Fruit fly (Drosophila melanogaster) whole organism: ENCODE results near the gene CG6927.

Source experiments
- CG8478 ChIP-seq: fragments of >200 bp; optimal IDR thresholded peaks from 2 replicates; lab custom pipeline; 2018; ENCODE audit warnings: inconsistent platforms
- Dll ChIP-seq: fragments of >200 bp; optimal IDR thresholded peaks from 2 replicates; lab custom pipeline; 2017
- EcR ChIP-seq, 2 experiments: fragments of >200 bp; optimal IDR thresholded peaks; 2 replicates each; lab custom pipeline; 2017; ENCODE audit warnings: missing biosample characterization in 2 of 2, missing genetic modification characterization in 2 of 2, missing genetic modification reagents in 2 of 2
- pan ChIP-seq: fragments of >200 bp; optimal IDR thresholded peaks from 2 replicates; lab custom pipeline; 2017
- psq ChIP-seq: fragments of >200 bp; optimal IDR thresholded peaks from 2 replicates; lab custom pipeline; 2017
- usp ChIP-seq: fragments of >200 bp; optimal IDR thresholded peaks from 2 replicates; lab custom pipeline; 2017; ENCODE audit warnings: missing biosample characterization, missing genetic modification characterization, mixed read lengths

Gene CG6927

DNA sequence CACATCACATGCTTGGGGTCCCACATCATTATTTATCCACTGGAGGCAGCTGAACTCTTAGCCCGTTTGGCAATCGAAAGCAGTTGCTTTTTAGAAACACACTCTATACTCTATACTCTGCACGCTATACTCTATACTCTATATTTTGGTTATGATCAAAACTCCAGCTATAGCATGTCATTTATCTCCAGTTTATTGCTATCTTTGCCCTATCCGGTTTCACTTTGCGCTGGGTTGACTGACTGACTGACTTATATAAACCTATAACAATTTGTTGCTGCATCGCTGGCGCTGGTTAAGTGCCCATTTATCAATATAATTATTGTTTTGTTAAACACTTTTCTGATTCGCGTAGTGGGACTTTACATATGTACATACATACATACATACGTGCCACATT, 36.8 kb downstream of the CG6927 start:
- TF ChIP-seq Dll (lab: Kevin White, UChicago) (no peak), CG8478 (lab: Kevin White, UChicago) (no peak), psq (no peak), usp (GFP tag; lab: Kevin White, UChicago) (no peak), EcR (GFP tag; optimal IDR thresholded peaks at IDR 0.05; lab: Kevin White, UChicago) (no peak), pan (lab: Kevin White, UChicago) (no peak)

DNA sequence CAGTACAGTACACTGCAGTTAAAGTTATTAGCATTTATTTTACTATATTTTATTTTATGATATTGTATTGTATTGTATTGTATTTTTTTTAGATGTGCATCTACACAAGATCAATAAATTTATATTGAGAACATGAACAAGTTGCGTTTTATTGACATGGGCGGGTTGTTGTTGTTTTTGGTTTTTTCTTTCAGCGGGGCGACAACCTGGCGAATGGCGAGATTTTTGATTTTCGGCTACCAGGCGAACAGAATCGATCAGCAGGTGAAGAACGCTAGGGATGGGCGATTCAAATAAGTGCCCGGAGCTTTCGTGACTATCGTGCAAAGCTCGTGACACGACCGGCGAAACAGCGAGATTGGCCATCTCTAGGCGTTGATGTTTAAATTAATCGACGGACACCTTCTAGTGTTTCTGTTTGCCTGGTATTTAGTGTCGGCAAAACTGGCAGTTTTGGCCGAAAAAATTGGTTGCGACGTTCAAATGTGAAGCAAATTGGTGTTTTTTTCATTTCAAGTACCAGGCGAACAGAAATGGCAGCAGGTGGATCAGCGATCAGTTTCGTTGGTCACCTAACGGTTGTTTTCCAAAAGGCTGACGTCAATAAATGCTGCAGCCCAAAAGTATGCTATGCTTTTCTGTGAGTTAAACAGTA, 49.2 kb downstream of the CG6927 start:
- TF ChIP-seq Dll (lab: Kevin White, UChicago) (no peak), pan (lab: Kevin White, UChicago) (no peak), usp (GFP tag; lab: Kevin White, UChicago) (no peak), EcR (GFP tag; optimal IDR thresholded peaks at IDR 0.05; lab: Kevin White, UChicago) (no peak), psq (no peak), CG8478 (lab: Kevin White, UChicago) (no peak)
